Worm (Caenorhabditis elegans) whole organism, late embryonic: ENCODE results near the gene ceh-91.

ENCODE experiments used
- ama-1 ChIP-seq: fragments of 150-350 bp; optimal IDR thresholded peaks from 2 replicates; lab custom pipeline; 2014
- ceh-9 ChIP-seq: sonication (generic microtip); optimal IDR thresholded peaks from 2 replicates; lab custom pipeline; 2016; ENCODE audit warnings: mild to moderate bottlenecking, missing genetic modification characterization, inconsistent platforms, missing compliant biosample characterization
- dve-1 ChIP-seq: sonication (generic microtip); optimal IDR thresholded peaks from 2 replicates; lab custom pipeline; 2017; ENCODE audit warnings: antibody characterized with exemption, mild to moderate bottlenecking, missing genetic modification characterization, missing compliant biosample characterization
- hlh-15 ChIP-seq: sonication (generic microtip); optimal IDR thresholded peaks from 2 replicates; lab custom pipeline; 2016; ENCODE audit warnings: missing genetic modification characterization, missing compliant biosample characterization
- lim-6 ChIP-seq: sonication (generic microtip); optimal IDR thresholded peaks from 2 replicates; lab custom pipeline; 2016; ENCODE audit warnings: missing genetic modification characterization, missing compliant biosample characterization
- nfya-1 ChIP-seq: sonication (generic microtip); optimal IDR thresholded peaks from 2 replicates; lab custom pipeline; 2017; ENCODE audit warnings: missing genetic modification characterization, mild to moderate bottlenecking, missing compliant biosample characterization, antibody characterized with exemption, moderate library complexity
- sox-4 ChIP-seq: sonication (generic microtip); optimal IDR thresholded peaks from 2 replicates; lab custom pipeline; 2017; ENCODE audit warnings: mild to moderate bottlenecking, missing genetic modification characterization, inconsistent platforms, missing compliant biosample characterization

- TF ChIP-seq dve-1 (tag; lab: Kevin White, UChicago) (no peak), sox-4 (tag; lab: Kevin White, UChicago) (no peak), lim-6 (tag; lab: Kevin White, UChicago) (no peak), ceh-9 (tag; lab: Kevin White, UChicago) (no peak), ama-1 (lab: Kevin White, UChicago) (no peak), nfya-1 (no peak), hlh-15 (tag; lab: Kevin White, UChicago) (no peak)
Observed at ce11 chrIII:11614874-11615273, 1.7 kb upstream of the ceh-91 start.
